Fruit fly (Drosophila melanogaster) whole organism, embryonic: ENCODE data around the gene CG33287.

Source experiments
- Dbx ChIP-seq: fragments of 200-800 bp; sonication (Bioruptor generic); IDR thresholded peaks from 3 replicates; pipeline ENCODE4 v1.3.6; 2022; ENCODE audit warnings: missing biosample characterization, missing genetic modification characterization
- Ets65A ChIP-seq: fragments of 200-800 bp; sonication (Bioruptor generic); peaks from one replicate; lab custom pipeline; 2016; ENCODE audit warnings: missing biosample characterization, missing genetic modification characterization
- Jarid2 ChIP-seq: fragments of 200-800 bp; sonication (Bioruptor generic); optimal IDR thresholded peaks from 3 replicates; lab custom pipeline; 2017; ENCODE audit warnings: mild to moderate bottlenecking, missing biosample characterization, missing genetic modification reagents, missing genetic modification characterization

Gene CG33287

DNA sequence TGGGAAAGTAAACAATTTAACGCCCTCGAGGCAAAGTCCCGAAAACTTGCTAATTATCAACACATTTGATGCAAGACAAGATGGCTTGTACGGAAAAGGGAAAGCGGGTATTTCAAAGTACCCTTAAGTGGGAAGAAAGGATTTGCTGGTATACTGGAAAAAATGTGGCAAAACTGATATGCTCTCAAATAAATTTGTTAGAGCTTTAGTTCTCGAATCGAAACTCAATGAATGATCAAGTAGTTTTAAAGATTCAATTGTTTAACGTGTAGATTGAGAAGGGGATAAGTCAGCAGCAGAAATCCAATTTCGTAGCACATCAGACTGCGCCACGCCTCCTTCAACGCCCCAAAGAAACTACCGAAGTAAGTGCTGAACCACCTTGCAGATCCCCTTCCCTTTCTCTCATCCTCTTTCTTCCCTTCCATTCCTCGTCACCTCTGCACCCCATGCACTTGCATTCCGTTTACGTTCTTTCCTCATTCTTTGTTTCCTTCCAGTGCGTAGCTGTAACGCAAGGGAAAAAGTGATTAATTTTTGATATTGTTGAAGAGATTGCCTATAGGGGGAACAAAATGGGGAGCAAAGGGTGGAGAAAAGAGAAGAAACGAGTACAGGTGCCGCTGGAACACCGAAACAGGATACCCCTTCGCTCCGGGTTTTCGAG, 53.3 kb downstream of the CG33287 start:
- TF ChIP-seq Ets65A (GFP tag; lab: Kevin White, UChicago): peak; percentile 38
- no peak for TF ChIP-seq Jarid2 (GFP tag; lab: Kevin White, UChicago)
- TF ChIP-seq Dbx (GFP tag; lab: Robert Waterston, UW): no peak
